Worm (Caenorhabditis elegans): ENCODE results near the gene C38C3.4.

C38C3.4 gene

DNA sequence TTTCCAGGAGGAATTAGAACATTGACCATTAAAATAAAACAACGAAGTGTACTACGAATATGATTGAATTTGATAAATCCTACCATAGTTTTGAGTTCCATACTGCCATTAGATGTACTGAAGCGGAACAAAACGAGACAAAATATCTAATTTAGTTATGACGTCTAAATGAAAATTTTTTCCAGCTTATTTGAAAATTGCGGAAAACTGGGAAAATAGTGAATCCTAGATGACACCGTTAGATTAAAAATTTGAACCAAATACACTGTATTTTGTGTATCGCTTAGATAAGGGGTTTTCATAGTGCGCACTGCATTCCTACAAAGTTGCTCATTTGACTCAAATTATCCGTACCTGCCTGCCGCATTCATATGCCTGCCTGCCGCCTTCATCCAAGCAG lies 49.3 kb downstream of the C38C3.4 start, which contains the start of gene K02H11.4:
Gene K02H11.4, minus strand, starts transcription at position 101 of the 400 bp plus-strand sequence.
- no peak for TF ChIP-seq R02D3.7 (tag; optimal IDR thresholded peaks at IDR 0.05)
- TF ChIP-seq unc-62 (GFP tag; optimal IDR thresholded peaks at IDR 0.05), result no peak
- no peak for TF ChIP-seq mab-5 (tag; optimal IDR thresholded peaks at IDR 0.05)
- no peak for TF ChIP-seq ceh-82 (tag; optimal IDR thresholded peaks at IDR 0.05)
- no peak for TF ChIP-seq unc-39 (tag; optimal IDR thresholded peaks at IDR 0.05)
- no peak for TF ChIP-seq C34F6.9 (tag; optimal IDR thresholded peaks at IDR 0.05)
- no peak for TF ChIP-seq nhr-6 (tag; optimal IDR thresholded peaks at IDR 0.05)
- TF ChIP-seq sem-4 (tag; optimal IDR thresholded peaks at IDR 0.05), result no peak
- TF ChIP-seq ztf-11 (tag; optimal IDR thresholded peaks at IDR 0.05), result no peak
- no peak for TF ChIP-seq lsy-2 (tag; optimal IDR thresholded peaks at IDR 0.05)
- no peak for TF ChIP-seq sma-9 (GFP tag; optimal IDR thresholded peaks at IDR 0.05)
- TF ChIP-seq sma-9 (tag; optimal IDR thresholded peaks at IDR 0.05), result no peak
- TF ChIP-seq nhr-10 (tag; optimal IDR thresholded peaks at IDR 0.05), result no peak
- TF ChIP-seq blmp-1 (tag; optimal IDR thresholded peaks at IDR 0.05; ENCODE audit: insufficient read depth), result no peak
- no peak for TF ChIP-seq nhr-12 (tag; optimal IDR thresholded peaks at IDR 0.05)
- no peak for TF ChIP-seq lin-13 (GFP tag; optimal IDR thresholded peaks at IDR 0.05)

DNA sequence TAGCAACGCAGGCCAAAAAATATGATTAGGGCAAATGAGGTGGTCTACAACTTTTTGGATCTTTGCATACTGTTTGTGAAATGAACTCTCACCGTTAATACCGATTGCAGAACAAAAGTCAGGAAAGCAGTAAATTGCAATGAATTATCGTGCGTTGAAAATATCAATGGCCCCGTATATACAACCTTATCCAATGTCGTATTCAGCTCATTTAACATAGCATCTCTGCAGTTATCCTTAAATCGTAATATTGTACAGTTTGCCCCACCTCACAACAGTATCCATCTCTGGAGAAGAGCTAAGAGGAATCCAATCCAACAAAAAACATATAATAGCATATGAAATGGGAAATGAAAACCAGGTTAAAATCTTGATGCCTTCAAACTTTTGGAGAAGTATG lies 50.6 kb downstream of the C38C3.4 start:
- TF ChIP-seq peb-1 (tag; optimal IDR thresholded peaks at IDR 0.05) (no peak), alr-1 (tag; optimal IDR thresholded peaks at IDR 0.05) (no peak), egl-27 (tag; optimal IDR thresholded peaks at IDR 0.05) (no peak), mbf-1 (tag; optimal IDR thresholded peaks at IDR 0.05) (no peak), ZK546.5 (tag; optimal IDR thresholded peaks at IDR 0.05) (no peak), R02D3.7 (tag; optimal IDR thresholded peaks at IDR 0.05) (no peak), dmd-4 (tag; optimal IDR thresholded peaks at IDR 0.05) (no peak)
